Fruit fly (Drosophila melanogaster): ENCODE results near the gene betaGlu.

Gene betaGlu

dm6 chr3R:31767528-31767927, 4.1 kb downstream of the betaGlu start:
- TF ChIP-seq CG17801 (GFP tag; optimal IDR thresholded peaks at IDR 0.05; ENCODE audit: partially characterized antibody): no peak

- no peak for TF ChIP-seq CG17801 (GFP tag; optimal IDR thresholded peaks at IDR 0.05; ENCODE audit: partially characterized antibody)
These were observed 6.5 kb downstream of the betaGlu start for dm6 chr3R:31765145-31765544.

- no peak for TF ChIP-seq CG17801 (GFP tag; optimal IDR thresholded peaks at IDR 0.05; ENCODE audit: partially characterized antibody)
These were observed 7.0 kb downstream of the betaGlu start, which contains the start of gene CG2150 for dm6 chr3R:31764672-31765071. TSS of gene CG2150 (minus strand) at chr3R:31764772.

dm6 chr3R:31762672-31763071, 9.0 kb downstream of the betaGlu start:
- no peak for TF ChIP-seq CG17801 (GFP tag; optimal IDR thresholded peaks at IDR 0.05; ENCODE audit: partially characterized antibody)

- no peak for TF ChIP-seq CG17801 (GFP tag; optimal IDR thresholded peaks at IDR 0.05; ENCODE audit: partially characterized antibody)
These were observed 10.1 kb downstream of the betaGlu start, which contains the start of gene Smvt for dm6 chr3R:31761529-31762009. TSS of gene Smvt (minus strand) at chr3R:31761579.

dm6 chr3R:31758587-31759167, 13.0 kb downstream of the betaGlu start, which contains the start of gene CG2187:
TSS of gene CG2187 (minus strand) at chr3R:31758637.
- TF ChIP-seq CG17801 (GFP tag; optimal IDR thresholded peaks at IDR 0.05; ENCODE audit: partially characterized antibody): no peak

dm6 chr3R:31754605-31755004, 17.0 kb downstream of the betaGlu start, which contains the start of gene salt:
TSS of gene salt (minus strand) at chr3R:31754705.
- TF ChIP-seq CG17801 (GFP tag; optimal IDR thresholded peaks at IDR 0.05; ENCODE audit: partially characterized antibody): no peak

dm6 chr3R:31748093-31748996, 23.3 kb downstream of the betaGlu start:
- peak; percentile 8 for TF ChIP-seq CG17801 (GFP tag; optimal IDR thresholded peaks at IDR 0.05; ENCODE audit: partially characterized antibody)

dm6 chr3R:31747429-31748048, 24.1 kb downstream of the betaGlu start, which contains the start of the genes nero and CG1910:
TSS of gene nero (minus strand) at chr3R:31747558.
TSS of gene CG1910 (plus strand) at chr3R:31747643.
- TF ChIP-seq CG17801 (GFP tag; optimal IDR thresholded peaks at IDR 0.05; ENCODE audit: partially characterized antibody): peak; percentile 50

- peak; percentile 64 for TF ChIP-seq CG17801 (GFP tag; optimal IDR thresholded peaks at IDR 0.05; ENCODE audit: partially characterized antibody)
These were observed 26.0 kb downstream of the betaGlu start, which contains the start of gene awd for dm6 chr3R:31745629-31746081. TSS of gene awd (minus strand) at chr3R:31746077.

- peak; percentile 48 for TF ChIP-seq CG17801 (GFP tag; optimal IDR thresholded peaks at IDR 0.05; ENCODE audit: partially characterized antibody)
These were observed 27.5 kb downstream of the betaGlu start, which contains the start of gene CG1896 for dm6 chr3R:31744044-31744652. TSS of gene CG1896 (plus strand) at chr3R:31744282.

dm6 chr3R:31743279-31743678, 28.4 kb downstream of the betaGlu start, which contains the start of gene Tbca:
TSS of gene Tbca (plus strand) at chr3R:31743490.
- TF ChIP-seq CG17801 (GFP tag; optimal IDR thresholded peaks at IDR 0.05; ENCODE audit: partially characterized antibody): peak; percentile 34

- TF ChIP-seq CG17801 (GFP tag; optimal IDR thresholded peaks at IDR 0.05; ENCODE audit: partially characterized antibody): no peak
These were observed 30.4 kb downstream of the betaGlu start for dm6 chr3R:31741278-31741677.

dm6 chr3R:31739067-31739786, 32.4 kb downstream of the betaGlu start:
- no peak for TF ChIP-seq CG17801 (GFP tag; optimal IDR thresholded peaks at IDR 0.05; ENCODE audit: partially characterized antibody)
